Fruit fly (Drosophila melanogaster) whole organism, embryonic: ENCODE data around the gene Gr64b.

Experiments
- Atf-2 ChIP-seq: fragments of 200-800 bp; sonication (Bioruptor generic); optimal IDR thresholded peaks from 2 replicates; lab custom pipeline; 2016; ENCODE audit warnings: missing biosample characterization, missing genetic modification characterization
- B-H1 ChIP-seq: fragments of 200-800 bp; sonication (Bioruptor generic); IDR thresholded peaks from 3 replicates; pipeline ENCODE4 v1.3.6; 2022; ENCODE audit warnings: missing biosample characterization, missing genetic modification characterization
- C15 ChIP-seq: fragments of 200-800 bp; sonication (Bioruptor generic); IDR thresholded peaks from 3 replicates; pipeline ENCODE4 v1.3.6; 2022; ENCODE audit warnings: missing biosample characterization, missing genetic modification characterization
- CG11093 ChIP-seq: fragments of 200-800 bp; sonication (Bioruptor generic); IDR thresholded peaks from 3 replicates; pipeline ENCODE4 v1.3.6; 2022; ENCODE audit warnings: missing biosample characterization, missing genetic modification characterization
- CG11456 ChIP-seq: fragments of 200-800 bp; sonication (Bioruptor generic); IDR thresholded peaks from 3 replicates; pipeline ENCODE4 v1.3.6; 2022; ENCODE audit warnings: missing biosample characterization, missing genetic modification characterization
- CG12155 ChIP-seq: fragments of 200-800 bp; sonication (Bioruptor generic); optimal IDR thresholded peaks from 3 replicates; lab custom pipeline; 2016; ENCODE audit warnings: missing biosample characterization, missing genetic modification characterization
- CG12219 ChIP-seq: fragments of 200-800 bp; sonication (Bioruptor generic); optimal IDR thresholded peaks from 3 replicates; lab custom pipeline; 2018; ENCODE audit warnings: missing biosample characterization, mild to moderate bottlenecking, missing genetic modification characterization
- CG12391 ChIP-seq: fragments of 200-800 bp; sonication (Bioruptor generic); optimal IDR thresholded peaks from 3 replicates; lab custom pipeline; 2018; ENCODE audit warnings: missing biosample characterization, mild to moderate bottlenecking, missing genetic modification characterization, moderate library complexity
- CG13775 ChIP-seq: fragments of 200-800 bp; sonication (Bioruptor generic); optimal IDR thresholded peaks from 3 replicates; lab custom pipeline; 2017; ENCODE audit warnings: missing biosample characterization, mild to moderate bottlenecking, missing genetic modification characterization
- CG13894 ChIP-seq: fragments of 200-800 bp; sonication (Bioruptor generic); optimal IDR thresholded peaks from 3 replicates; lab custom pipeline; 2018; ENCODE audit warnings: missing biosample characterization, mild to moderate bottlenecking, missing genetic modification characterization, moderate library complexity
- CG15514 ChIP-seq: fragments of 200-800 bp; sonication (Bioruptor generic); optimal IDR thresholded peaks from 3 replicates; lab custom pipeline; 2017; ENCODE audit warnings: missing biosample characterization, missing genetic modification characterization, mild to moderate bottlenecking, moderate library complexity, missing genetic modification reagents
- CG16815 ChIP-seq: fragments of 200-800 bp; sonication (Bioruptor generic); optimal IDR thresholded peaks from 3 replicates; lab custom pipeline; 2017; ENCODE audit warnings: missing biosample characterization, mild to moderate bottlenecking, missing genetic modification characterization
- CG16863 ChIP-seq: fragments of 200-800 bp; sonication (Bioruptor generic); optimal IDR thresholded peaks from 3 replicates; lab custom pipeline; 2016; ENCODE audit warnings: missing biosample characterization, missing genetic modification characterization
- CG17829 ChIP-seq: fragments of 200-800 bp; optimal IDR thresholded peaks from 2 replicates; lab custom pipeline; 2019; ENCODE audit warnings: missing biosample characterization, mild to moderate bottlenecking, missing genetic modification characterization, moderate library complexity
- CG18599 ChIP-seq: fragments of 200-800 bp; sonication (Bioruptor generic); optimal IDR thresholded peaks from 3 replicates; lab custom pipeline; 2017; ENCODE audit warnings: missing biosample characterization, missing genetic modification characterization, mild to moderate bottlenecking, moderate library complexity, missing genetic modification reagents
- CG32532 ChIP-seq: fragments of 200-800 bp; sonication (Bioruptor generic); IDR thresholded peaks from 2 replicates; pipeline ENCODE4 v1.3.6; 2022; ENCODE audit warnings: missing biosample characterization, missing genetic modification characterization
- CG4617 ChIP-seq: fragments of 200-800 bp; sonication (Bioruptor generic); optimal IDR thresholded peaks from 3 replicates; lab custom pipeline; 2016; ENCODE audit warnings: missing biosample characterization, missing genetic modification characterization, borderline replicate concordance
- CG6175 ChIP-seq: fragments of 200-800 bp; sonication (Bioruptor generic); IDR thresholded peaks from 3 replicates; pipeline ENCODE4 v1.3.6; 2022; ENCODE audit warnings: missing biosample characterization, missing genetic modification characterization
- CG7271 ChIP-seq: fragments of 200-800 bp; sonication (Bioruptor generic); optimal IDR thresholded peaks from 2 replicates; lab custom pipeline; 2018; ENCODE audit warnings: missing biosample characterization, mild to moderate bottlenecking, missing genetic modification characterization, moderate library complexity
- CG7357 ChIP-seq: fragments of 200-800 bp; sonication (Bioruptor generic); IDR thresholded peaks from 3 replicates; pipeline ENCODE4 v1.3.6; 2022; ENCODE audit warnings: missing biosample characterization, missing genetic modification characterization
- CTCF ChIP-seq: fragments of 200-800 bp; sonication (Bioruptor generic); optimal IDR thresholded peaks from 2 replicates; lab custom pipeline; 2017; ENCODE audit warnings: missing biosample characterization, mild to moderate bottlenecking, missing genetic modification characterization, moderate library complexity
- Deaf1 ChIP-seq: fragments of 200-800 bp; optimal IDR thresholded peaks from 3 replicates; lab custom pipeline; 2019; ENCODE audit warnings: missing biosample characterization, mild to moderate bottlenecking, missing genetic modification characterization, moderate library complexity
- Dek ChIP-seq: fragments of 200-800 bp; sonication (Bioruptor generic); optimal IDR thresholded peaks from 3 replicates; lab custom pipeline; 2019; ENCODE audit warnings: missing biosample characterization, mild to moderate bottlenecking, missing genetic modification characterization, moderate library complexity
- Fer1 ChIP-seq: fragments of 200-800 bp; sonication (Bioruptor generic); optimal IDR thresholded peaks from 2 replicates; lab custom pipeline; 2017; ENCODE audit warnings: missing biosample characterization, mild to moderate bottlenecking, missing genetic modification characterization
- Gsc ChIP-seq: fragments of 200-800 bp; sonication (Bioruptor generic); IDR thresholded peaks from 2 replicates; pipeline ENCODE4 v1.3.6; 2022; ENCODE audit warnings: missing biosample characterization, missing genetic modification characterization
- HLH4C ChIP-seq: fragments of 200-800 bp; sonication (Bioruptor generic); IDR thresholded peaks from 3 replicates; pipeline ENCODE4 v1.3.6; 2022; ENCODE audit warnings: missing biosample characterization, missing genetic modification characterization; ENCODE audit not compliant: partially characterized antibody
- NFAT ChIP-seq: fragments of 200-800 bp; sonication (Bioruptor generic); IDR thresholded peaks from 2 replicates; pipeline ENCODE4 v1.3.6; 2022; ENCODE audit warnings: missing biosample characterization, missing genetic modification characterization
- Opbp ChIP-seq: fragments of 200-800 bp; sonication (Bioruptor generic); IDR thresholded peaks from 3 replicates; pipeline ENCODE4 v1.3.6; 2022; ENCODE audit warnings: missing biosample characterization, missing genetic modification characterization; ENCODE audit not compliant: partially characterized antibody
- Scr ChIP-seq: fragments of 200-800 bp; sonication (Bioruptor generic); IDR thresholded peaks from 2 replicates; pipeline ENCODE4 v1.3.6; 2022; ENCODE audit warnings: missing biosample characterization, missing genetic modification characterization; ENCODE audit not compliant: partially characterized antibody
- abd-A ChIP-seq: fragments of 200-800 bp; sonication (Bioruptor generic); optimal IDR thresholded peaks from 3 replicates; lab custom pipeline; 2019; ENCODE audit warnings: missing biosample characterization, mild to moderate bottlenecking, missing genetic modification characterization, moderate library complexity
- ara ChIP-seq: fragments of 200-800 bp; sonication (Bioruptor generic); IDR thresholded peaks from 2 replicates; pipeline ENCODE4 v1.3.6; 2022; ENCODE audit warnings: missing biosample characterization, missing genetic modification characterization
- danr ChIP-seq: fragments of 200-800 bp; sonication (Bioruptor generic); IDR thresholded peaks from 2 replicates; pipeline ENCODE4 v1.3.6; 2022; ENCODE audit warnings: missing biosample characterization, missing genetic modification characterization
- dmrt11E ChIP-seq: fragments of 200-800 bp; sonication (Bioruptor generic); optimal IDR thresholded peaks from 3 replicates; lab custom pipeline; 2018; ENCODE audit warnings: missing biosample characterization, mild to moderate bottlenecking, missing genetic modification characterization, moderate library complexity
- en ChIP-seq: fragments of 200-800 bp; sonication (Bioruptor generic); optimal IDR thresholded peaks from 2 replicates; lab custom pipeline; 2016; ENCODE audit warnings: missing biosample characterization, missing genetic modification characterization
- ewg ChIP-seq: fragments of 200-800 bp; sonication (Bioruptor generic); optimal IDR thresholded peaks from 3 replicates; lab custom pipeline; 2017; ENCODE audit warnings: mild to moderate bottlenecking, missing biosample characterization, missing genetic modification reagents, missing genetic modification characterization
- fu2 ChIP-seq: fragments of 200-800 bp; sonication (Bioruptor generic); optimal IDR thresholded peaks from 2 replicates; lab custom pipeline; 2016; ENCODE audit warnings: missing biosample characterization, missing genetic modification characterization
- gro ChIP-seq: fragments of 200-800 bp; sonication (Bioruptor generic); optimal IDR thresholded peaks from 2 replicates; lab custom pipeline; 2016; ENCODE audit warnings: missing biosample characterization, missing genetic modification characterization
- h ChIP-seq: fragments of >200 bp; optimal IDR thresholded peaks from 2 replicates; lab custom pipeline; 2017
- hkb ChIP-seq, 2 experiments: fragments of 200-800 bp in 1 of 2; fragments of >200 bp in 1 of 2; sonication (Bioruptor generic) in 1 of 2; IDR thresholded peaks in 1 of 2; optimal IDR thresholded peaks in 1 of 2; 2 replicates each; pipeline versions ENCODE4 v1.3.6 to Lab custom; 2017 to 2022; ENCODE audit warnings: missing biosample characterization in 1 of 2, missing genetic modification characterization in 1 of 2
- nmo ChIP-seq: fragments of 200-800 bp; sonication (Bioruptor generic); optimal IDR thresholded peaks from 2 replicates; lab custom pipeline; 2018; ENCODE audit warnings: missing biosample characterization, mild to moderate bottlenecking, missing genetic modification characterization, moderate library complexity
- odd ChIP-seq: fragments of 200-800 bp; sonication (Bioruptor generic); optimal IDR thresholded peaks from 2 replicates; lab custom pipeline; 2017; ENCODE audit warnings: missing biosample characterization, mild to moderate bottlenecking, missing genetic modification characterization
- pita ChIP-seq: fragments of 200-800 bp; sonication (Bioruptor generic); optimal IDR thresholded peaks from 2 replicates; lab custom pipeline; 2017; ENCODE audit warnings: missing biosample characterization, mild to moderate bottlenecking, missing genetic modification characterization
- repo ChIP-seq: fragments of 200-800 bp; sonication (Bioruptor generic); optimal IDR thresholded peaks from 2 replicates; lab custom pipeline; 2016; ENCODE audit warnings: missing biosample characterization, missing genetic modification characterization
- row ChIP-seq: fragments of 200-800 bp; sonication (Bioruptor generic); IDR thresholded peaks from 3 replicates; pipeline ENCODE4 v1.3.6; 2022; ENCODE audit warnings: missing biosample characterization, missing genetic modification characterization
- run ChIP-seq: fragments of 200-800 bp; sonication (Bioruptor generic); optimal IDR thresholded peaks from 3 replicates; lab custom pipeline; 2018; ENCODE audit warnings: missing biosample characterization, mild to moderate bottlenecking, missing genetic modification characterization
- scrt ChIP-seq: fragments of 200-800 bp; sonication (Bioruptor generic); optimal IDR thresholded peaks from 2 replicates; lab custom pipeline; 2018; ENCODE audit warnings: missing biosample characterization, mild to moderate bottlenecking, missing genetic modification characterization, moderate library complexity
- sd ChIP-seq: fragments of 200-800 bp; sonication (Bioruptor generic); optimal IDR thresholded peaks from 3 replicates; lab custom pipeline; 2018; ENCODE audit warnings: missing biosample characterization, mild to moderate bottlenecking, missing genetic modification characterization, moderate library complexity
- sob ChIP-seq: fragments of 200-800 bp; sonication (Bioruptor generic); IDR thresholded peaks from 2 replicates; pipeline ENCODE4 v1.3.6; 2022; ENCODE audit warnings: missing biosample characterization, missing genetic modification characterization
- unc-4 ChIP-seq: fragments of 200-800 bp; sonication (Bioruptor generic); IDR thresholded peaks from 2 replicates; pipeline ENCODE4 v1.3.6; 2022; ENCODE audit warnings: missing biosample characterization, missing genetic modification characterization; ENCODE audit not compliant: partially characterized antibody
- yki ChIP-seq: fragments of >200 bp; optimal IDR thresholded peaks from 3 replicates; lab custom pipeline; 2018
- z ChIP-seq: fragments of 200-800 bp; sonication (Bioruptor generic); IDR thresholded peaks from 3 replicates; pipeline ENCODE4 v1.3.6; 2022; ENCODE audit warnings: missing biosample characterization, missing genetic modification characterization

Gene Gr64b

dm6 chr3L:4071561-4072049 is 43.2 kb downstream of the Gr64b start, which contains the start of gene wit (continued):
- TF ChIP-seq yki (lab: Kevin White, UChicago) = peak; percentile 57
- TF ChIP-seq B-H1 (GFP tag; lab: Robert Waterston, UW) = no peak; the same call in 2 of the 3 replicates
- TF ChIP-seq abd-A (tag; lab: Kevin White, UChicago) = peak; percentile 55
- TF ChIP-seq Fer1 (GFP tag; lab: Kevin White, UChicago) = peak; percentile 67
- TF ChIP-seq CG6175 (GFP tag; lab: Robert Waterston, UW) = no peak
- TF ChIP-seq Gsc (GFP tag; lab: Robert Waterston, UW) = no peak
- TF ChIP-seq ewg = no peak
- TF ChIP-seq danr (GFP tag; lab: Robert Waterston, UW) = no peak
- TF ChIP-seq C15 (GFP tag; lab: Robert Waterston, UW) = 0 out of 3 replicates have a peak, but pooled peaks have one; percentile 26
- peak; percentile 32 for TF ChIP-seq gro (GFP tag; lab: Kevin White, UChicago)
- TF ChIP-seq CG7357 (GFP tag; lab: Robert Waterston, UW) = no peak
- no peak for TF ChIP-seq fu2
- no peak for TF ChIP-seq CG4617 (GFP tag; lab: Kevin White, UChicago)
- TF ChIP-seq CG7271 = no peak
- TF ChIP-seq Scr = peak; percentile 28
- no peak for TF ChIP-seq CG12219
- TF ChIP-seq CG16815 = no peak
- TF ChIP-seq h (lab: Kevin White, UChicago) = no peak
- TF ChIP-seq pita (GFP tag; lab: Kevin White, UChicago) = no peak
- TF ChIP-seq repo = no peak
- TF ChIP-seq en (GFP tag; lab: Kevin White, UChicago) = no peak
- TF ChIP-seq CG13894 (tag; lab: Kevin White, UChicago) = no peak
- TF ChIP-seq unc-4 = peak; percentile 58
- no peak for TF ChIP-seq ara
- TF ChIP-seq run = no peak
- peak; percentile 30 for TF ChIP-seq Deaf1 (tag; lab: Kevin White, UChicago)
- no peak for TF ChIP-seq CG13775 (GFP tag; lab: Kevin White, UChicago)
- TF ChIP-seq NFAT (GFP tag; lab: Robert Waterston, UW) = no peak
- no peak for TF ChIP-seq Atf-2 (GFP tag; lab: Kevin White, UChicago)
- peak; percentile 62; the same call in 1 of the 2 replicates for TF ChIP-seq CG32532 (GFP tag; lab: Robert Waterston, UW)
- peak; percentile 49 for TF ChIP-seq CG18599 (GFP tag; lab: Kevin White, UChicago)
- TF ChIP-seq Opbp (GFP tag; lab: Robert Waterston, UW) = peak; percentile 15; the same call in 1 of the 3 replicates
- no peak for TF ChIP-seq CG16863
- peak; percentile 93 for TF ChIP-seq z (GFP tag; lab: Robert Waterston, UW)
- TF ChIP-seq CG15514 (GFP tag; lab: Kevin White, UChicago) = peak; percentile 52
- TF ChIP-seq HLH4C = no peak
- TF ChIP-seq scrt (GFP tag; lab: Kevin White, UChicago) = peak; percentile 98
- TF ChIP-seq CG17829 = no peak
- peak; percentile 87 for TF ChIP-seq sd
- no peak for TF ChIP-seq hkb (optimal IDR thresholded peaks at IDR 0.05; lab: Kevin White, UChicago)
- TF ChIP-seq hkb (GFP tag; IDR thresholded peaks at IDR 0.05; lab: Robert Waterston, UW) = peak; percentile 49; the same call in 1 of the 2 replicates
- TF ChIP-seq CTCF = no peak
- no peak for TF ChIP-seq dmrt11E
- no peak for TF ChIP-seq nmo (GFP tag; lab: Kevin White, UChicago)
- TF ChIP-seq CG12391 = no peak
- no peak for TF ChIP-seq CG11093 (GFP tag; lab: Robert Waterston, UW)
- no peak for TF ChIP-seq CG11456 (GFP tag; lab: Robert Waterston, UW)
- TF ChIP-seq Dek (tag; lab: Kevin White, UChicago) = no peak
- TF ChIP-seq row (GFP tag; lab: Robert Waterston, UW) = peak; percentile 42; the same call in 1 of the 3 replicates
- TF ChIP-seq sob = peak; percentile 31; the same call in 1 of the 2 replicates
- peak; percentile 45 for TF ChIP-seq odd (GFP tag; lab: Kevin White, UChicago)
- no peak for TF ChIP-seq CG12155
